Worm (Caenorhabditis elegans): ENCODE measurements around the gene F08H9.3.

DNA sequence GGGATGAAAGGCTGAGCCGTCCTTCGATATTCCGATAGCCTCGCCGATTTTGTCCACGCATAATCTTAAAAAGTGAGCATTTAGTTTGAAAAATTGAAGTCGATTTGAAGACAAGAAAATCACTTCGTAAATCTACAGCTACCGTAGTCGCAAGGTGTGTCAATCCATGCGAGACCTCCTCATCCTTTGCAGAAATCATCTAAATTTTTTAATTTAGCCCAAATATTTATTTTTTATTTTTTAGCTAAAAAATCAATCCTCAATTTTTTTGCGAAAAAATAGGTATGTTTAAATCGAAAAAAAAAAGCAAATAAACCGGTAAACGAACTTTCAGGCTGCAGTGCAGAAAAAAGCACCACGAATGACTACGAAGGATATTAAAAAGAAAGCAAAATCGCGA lies 45.4 kb downstream of the F08H9.3 start, which contains the start of the genes nxf-2 and set-31:
- TF ChIP-seq dao-5 (tag; optimal IDR thresholded peaks at IDR 0.05) (no peak), him-1 (tag; optimal IDR thresholded peaks at IDR 0.05) (no peak), W03F9.2 (tag; optimal IDR thresholded peaks at IDR 0.05) (no peak)
